Worm (Caenorhabditis elegans) whole organism, early embryonic: ENCODE results near the gene F10D7.11.

Source experiments
- B0310.2 ChIP-seq: sonication (generic microtip); optimal IDR thresholded peaks from 2 replicates; lab custom pipeline; 2016; ENCODE audit warnings: mild to moderate bottlenecking, missing genetic modification characterization, missing compliant biosample characterization
- F13C5.2 ChIP-seq: sonication (generic microtip); optimal IDR thresholded peaks from 2 replicates; lab custom pipeline; 2017; ENCODE audit warnings: mild to moderate bottlenecking, missing genetic modification characterization, inconsistent platforms, missing compliant biosample characterization
- aly-1 ChIP-seq: sonication (generic microtip); optimal IDR thresholded peaks from 2 replicates; lab custom pipeline; 2016; ENCODE audit warnings: missing genetic modification characterization, missing compliant biosample characterization
- ama-1 ChIP-seq: fragments of 150-350 bp; optimal IDR thresholded peaks from 2 replicates; lab custom pipeline; 2014
- ceh-13 ChIP-seq: fragments of 200-800 bp; sonication (Bioruptor generic); optimal IDR thresholded peaks from 2 replicates; lab custom pipeline; 2018; ENCODE audit warnings: mild to moderate bottlenecking, missing genetic modification characterization, missing compliant biosample characterization
- ceh-36 ChIP-seq: sonication (generic microtip); optimal IDR thresholded peaks from 2 replicates; lab custom pipeline; 2016; ENCODE audit warnings: missing genetic modification characterization, inconsistent platforms, missing compliant biosample characterization
- ets-7 ChIP-seq: sonication (generic microtip); optimal IDR thresholded peaks from 2 replicates; lab custom pipeline; 2016; ENCODE audit warnings: missing genotype, missing genetic modification characterization, missing compliant biosample characterization
- flt-1 ChIP-seq: fragments of 200-800 bp; sonication (Bioruptor generic); IDR thresholded peaks from 2 replicates; pipeline ENCODE4 v1.3.6; 2022; ENCODE audit warnings: missing genetic modification characterization, missing compliant biosample characterization
- hmbx-1 ChIP-seq: sonication (generic microtip); optimal IDR thresholded peaks from 2 replicates; lab custom pipeline; 2016; ENCODE audit warnings: mild to moderate bottlenecking, missing genetic modification characterization, missing compliant biosample characterization
- hmg-4 ChIP-seq: fragments of 200-800 bp; sonication (Bioruptor generic); optimal IDR thresholded peaks from 2 replicates; lab custom pipeline; 2018; ENCODE audit warnings: mild to moderate bottlenecking, missing genetic modification characterization, missing compliant biosample characterization
- hnd-1 ChIP-seq: sonication (generic microtip); optimal IDR thresholded peaks from 2 replicates; lab custom pipeline; 2016; ENCODE audit warnings: missing genetic modification characterization, missing compliant biosample characterization
- pes-1 ChIP-seq: fragments of 200-800 bp; sonication (Bioruptor generic); IDR thresholded peaks from 2 replicates; pipeline ENCODE4 v1.3.6; 2022; ENCODE audit warnings: missing genetic modification reagents, missing genetic modification characterization, missing compliant biosample characterization
- scrt-1 ChIP-seq: fragments of 200-800 bp; sonication (Bioruptor generic); IDR thresholded peaks from 2 replicates; pipeline ENCODE4 v1.3.6; 2022; ENCODE audit warnings: missing genetic modification characterization, missing compliant biosample characterization
- sea-1 ChIP-seq: fragments of 200-800 bp; sonication (Bioruptor generic); conservative IDR thresholded peaks from 2 replicates; pipeline ENCODE4 v1.3.6; 2022; ENCODE audit warnings: missing genetic modification characterization, missing compliant biosample characterization
- tbx-11 ChIP-seq: fragments of 200-800 bp; sonication (Bioruptor generic); IDR thresholded peaks from 2 replicates; pipeline ENCODE4 v1.3.6; 2022; ENCODE audit warnings: missing genetic modification characterization, missing compliant biosample characterization
- tbx-37 ChIP-seq: fragments of 200-800 bp; sonication (Bioruptor generic); conservative IDR thresholded peaks from 2 replicates; pipeline ENCODE4 v1.3.6; 2022; ENCODE audit warnings: missing genetic modification reagents, missing genetic modification characterization, missing compliant biosample characterization
- tra-4 ChIP-seq: sonication (generic microtip); optimal IDR thresholded peaks from 2 replicates; lab custom pipeline; 2017; ENCODE audit warnings: missing genetic modification characterization, missing compliant biosample characterization

Gene F10D7.11

ce11 chrX:17362529-17362928, at the start of gene F10D7.11:
Gene F10D7.11, plus strand, starts transcription at chrX:17362829.
- no peak for TF ChIP-seq flt-1 (GFP tag; lab: Robert Waterston, UW)
- TF ChIP-seq scrt-1 (GFP tag; lab: Robert Waterston, UW): no peak

DNA sequence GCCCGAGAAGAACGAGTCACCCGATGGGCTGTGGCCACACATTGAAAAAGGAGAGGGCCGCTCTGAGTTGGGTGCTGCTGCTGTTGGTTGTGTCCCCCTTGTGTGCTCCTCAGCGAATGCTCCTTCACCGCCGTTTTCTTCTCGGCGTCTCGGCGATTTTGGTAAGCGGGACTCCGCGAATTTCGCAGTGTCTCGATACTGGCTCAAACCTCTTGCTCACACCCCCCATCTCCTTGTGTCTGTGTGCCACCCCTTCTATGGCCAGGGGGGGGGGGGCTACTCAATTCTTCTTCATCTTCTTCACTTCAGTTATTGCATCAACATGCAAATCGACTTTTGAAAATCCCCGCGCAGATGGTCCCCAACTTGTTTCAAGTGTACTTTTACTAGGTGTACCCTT, 47.7 kb upstream of the F10D7.11 start:
- TF ChIP-seq tbx-37 (GFP tag; lab: Robert Waterston, UW) (no peak), scrt-1 (GFP tag; lab: Robert Waterston, UW) (no peak), aly-1 (peak; percentile 69), hnd-1 (tag; lab: Kevin White, UChicago) (no peak), ama-1 (lab: Kevin White, UChicago) (no peak), tbx-11 (GFP tag; lab: Robert Waterston, UW) (0 out of 2 replicates have a peak, but pooled peaks have one; percentile 19), tra-4 (tag; lab: Kevin White, UChicago) (no peak), ceh-13 (GFP tag; lab: Kevin White, UChicago) (no peak), ets-7 (peak; percentile 1), hmg-4 (peak; percentile 89), pes-1 (GFP tag; lab: Robert Waterston, UW) (no peak), B0310.2 (no peak), flt-1 (GFP tag; lab: Robert Waterston, UW) (no peak), sea-1 (GFP tag; lab: Robert Waterston, UW) (0 out of 2 replicates have a peak, but pooled peaks have one; percentile 59), hmbx-1 (no peak), F13C5.2 (tag; lab: Kevin White, UChicago) (peak; percentile 17), ceh-36 (no peak)

DNA sequence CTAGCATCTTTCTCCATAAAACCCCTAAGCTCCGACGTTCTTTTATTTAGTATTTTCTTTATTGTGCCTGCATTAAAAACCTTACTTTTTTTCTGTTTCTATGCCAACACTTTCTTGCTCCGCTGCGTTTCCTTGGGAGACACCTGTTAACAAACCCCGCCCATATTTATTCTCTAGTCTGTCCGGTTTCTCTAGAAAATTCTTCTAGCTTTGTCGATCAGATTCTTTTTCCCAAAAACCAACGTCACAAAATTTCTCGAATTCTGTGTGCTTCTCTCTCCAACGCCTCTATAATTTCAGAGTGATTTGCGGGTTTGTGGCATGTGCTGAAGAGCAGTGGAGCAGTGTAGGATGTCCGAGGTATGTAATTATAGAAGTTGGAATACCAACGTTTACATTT, 44.3 kb upstream of the F10D7.11 start, which contains the start of gene ptr-5:
ptr-5 (plus strand) TSS at position 301 of the 400 bp plus-strand sequence.
- no peak for TF ChIP-seq hmg-4
- no peak for TF ChIP-seq ets-7
- TF ChIP-seq aly-1: no peak
- TF ChIP-seq F13C5.2 (tag; lab: Kevin White, UChicago): no peak
- TF ChIP-seq hmbx-1: no peak
- TF ChIP-seq B0310.2: no peak
- TF ChIP-seq ama-1 (lab: Kevin White, UChicago): no peak
- no peak for TF ChIP-seq sea-1 (GFP tag; lab: Robert Waterston, UW)
- TF ChIP-seq flt-1 (GFP tag; lab: Robert Waterston, UW): no peak
- TF ChIP-seq pes-1 (GFP tag; lab: Robert Waterston, UW): no peak

DNA sequence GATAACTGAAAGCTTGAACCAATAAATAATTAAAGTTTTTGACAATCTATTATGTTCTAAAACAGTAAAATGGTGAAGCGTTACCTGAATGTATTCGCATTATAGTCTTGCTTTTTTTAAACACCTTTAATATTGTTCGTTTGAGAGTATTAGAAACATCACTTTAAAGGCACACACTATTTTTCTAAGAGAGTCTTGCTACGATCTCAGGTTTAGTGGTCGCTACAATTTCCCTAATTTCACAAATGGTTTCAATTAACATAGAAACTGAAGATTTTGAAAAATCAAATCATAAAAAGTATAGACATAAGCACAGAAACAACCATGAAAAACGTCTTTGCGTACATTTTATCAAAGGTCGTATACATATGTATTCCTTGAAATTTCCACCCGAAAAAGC, 42.1 kb upstream of the F10D7.11 start:
- TF ChIP-seq aly-1: no peak
- no peak for TF ChIP-seq ets-7
- no peak for TF ChIP-seq tbx-11 (GFP tag; lab: Robert Waterston, UW)
- TF ChIP-seq pes-1 (GFP tag; lab: Robert Waterston, UW): no peak
- TF ChIP-seq ceh-36: no peak
- no peak for TF ChIP-seq hnd-1 (tag; lab: Kevin White, UChicago)
- no peak for TF ChIP-seq ceh-13 (GFP tag; lab: Kevin White, UChicago)
- no peak for TF ChIP-seq sea-1 (GFP tag; lab: Robert Waterston, UW)
- TF ChIP-seq flt-1 (GFP tag; lab: Robert Waterston, UW): no peak
- no peak for TF ChIP-seq B0310.2
- TF ChIP-seq scrt-1 (GFP tag; lab: Robert Waterston, UW): no peak
- TF ChIP-seq ama-1 (lab: Kevin White, UChicago): no peak
- TF ChIP-seq hmbx-1: no peak
- no peak for TF ChIP-seq F13C5.2 (tag; lab: Kevin White, UChicago)
- no peak for TF ChIP-seq hmg-4
- no peak for TF ChIP-seq tbx-37 (GFP tag; lab: Robert Waterston, UW)
- no peak for TF ChIP-seq tra-4 (tag; lab: Kevin White, UChicago)

- TF ChIP-seq hnd-1 (tag; lab: Kevin White, UChicago) (no peak), ceh-13 (GFP tag; lab: Kevin White, UChicago) (no peak), aly-1 (no peak), ets-7 (no peak), B0310.2 (no peak), tbx-37 (GFP tag; lab: Robert Waterston, UW) (no peak), hmbx-1 (no peak), flt-1 (GFP tag; lab: Robert Waterston, UW) (no peak), ama-1 (lab: Kevin White, UChicago) (no peak), hmg-4 (no peak), ceh-36 (no peak), scrt-1 (GFP tag; lab: Robert Waterston, UW) (no peak), tra-4 (tag; lab: Kevin White, UChicago) (no peak), tbx-11 (GFP tag; lab: Robert Waterston, UW) (no peak), pes-1 (GFP tag; lab: Robert Waterston, UW) (no peak), F13C5.2 (tag; lab: Kevin White, UChicago) (no peak)
These were observed 37.7 kb upstream of the F10D7.11 start for ce11 chrX:17324954-17325353.

ce11 chrX:17327226-17327625, 35.4 kb upstream of the F10D7.11 start:
- TF ChIP-seq scrt-1 (GFP tag; lab: Robert Waterston, UW) (no peak), tbx-11 (GFP tag; lab: Robert Waterston, UW) (no peak), F13C5.2 (tag; lab: Kevin White, UChicago) (no peak), aly-1 (no peak), ceh-13 (GFP tag; lab: Kevin White, UChicago) (no peak), sea-1 (GFP tag; lab: Robert Waterston, UW) (no peak), hmbx-1 (no peak), hnd-1 (tag; lab: Kevin White, UChicago) (no peak), tra-4 (tag; lab: Kevin White, UChicago) (no peak), flt-1 (GFP tag; lab: Robert Waterston, UW) (no peak), pes-1 (GFP tag; lab: Robert Waterston, UW) (no peak), B0310.2 (no peak), tbx-37 (GFP tag; lab: Robert Waterston, UW) (no peak), ets-7 (no peak)

ce11 chrX:17329075-17329474, 33.6 kb upstream of the F10D7.11 start:
- no peak for TF ChIP-seq ama-1 (lab: Kevin White, UChicago)
- TF ChIP-seq hmbx-1: no peak
- no peak for TF ChIP-seq tbx-11 (GFP tag; lab: Robert Waterston, UW)
- no peak for TF ChIP-seq hmg-4
- no peak for TF ChIP-seq tra-4 (tag; lab: Kevin White, UChicago)
- no peak for TF ChIP-seq ceh-36
- no peak for TF ChIP-seq ets-7
- no peak for TF ChIP-seq pes-1 (GFP tag; lab: Robert Waterston, UW)
- no peak for TF ChIP-seq aly-1
- TF ChIP-seq scrt-1 (GFP tag; lab: Robert Waterston, UW): no peak
- TF ChIP-seq hnd-1 (tag; lab: Kevin White, UChicago): no peak
